Comparison of ENCODE assay signal across 5 fruit fly cellular contexts in the genomic region with DNA sequence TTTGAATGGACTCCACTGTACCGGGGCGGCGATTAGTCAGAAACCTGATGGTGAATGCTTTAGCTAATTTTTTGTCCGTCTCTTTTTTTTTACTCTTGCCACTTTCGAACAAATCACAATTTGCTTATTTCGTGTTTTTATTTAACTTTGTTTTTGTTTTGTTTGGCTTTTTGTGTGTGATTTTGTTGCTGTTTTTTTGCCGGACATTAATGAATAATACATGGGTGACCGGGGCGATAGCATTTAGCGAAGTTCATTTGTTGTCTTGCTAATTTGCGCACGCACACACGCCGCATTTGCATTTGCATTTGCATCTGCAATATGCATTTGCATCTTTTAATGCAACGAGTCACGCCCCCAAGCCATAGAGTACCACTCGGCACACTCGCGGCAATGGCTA.
A peak's percentile ranks its signal among the peaks of the same experiment; 100 is the strongest.
TF ChIP-seq lines count a peak whose summit lies in the region.

No protein-coding gene starts in this region.

- no peak for TF ChIP-seq CTCF in whole organism, embryonic (GFP tag; optimal IDR thresholded peaks at IDR 0.05; lab: Kevin White, UChicago)

TF ChIP-seq in whole organism, adult, 20 proteins besides CTCF, POLR2A, EP300 and RAD21:
- TF ChIP-seq kay (GFP tag; lab: Kevin White, UChicago; ENCODE audit: borderline replicate concordance) (no peak), tj (GFP tag; optimal IDR thresholded peaks at IDR 0.05; lab: Kevin White, UChicago) (peak; percentile 17)

TF ChIP-seq in whole organism, embryonic, 481 proteins besides CTCF, POLR2A, EP300 and RAD21 (continues in another document):
- TF ChIP-seq sens (GFP tag; lab: Kevin White, UChicago) (peak; percentile 19), CG13123 (GFP tag; optimal IDR thresholded peaks at IDR 0.05; lab: Kevin White, UChicago) (no peak), CG6654 (GFP tag; optimal IDR thresholded peaks at IDR 0.05; lab: Kevin White, UChicago) (no peak), CG15269 (tag; optimal IDR thresholded peaks at IDR 0.05; lab: Kevin White, UChicago) (no peak), CG1529 (GFP tag; optimal IDR thresholded peaks at IDR 0.05; lab: Kevin White, UChicago) (no peak), vvl (GFP tag; IDR thresholded peaks at IDR 0.05; lab: Robert Waterston, UW) (peak; percentile 55; the same call in 1 of the 2 replicates), CG5953 (GFP tag; IDR thresholded peaks at IDR 0.05; lab: Robert Waterston, UW) (no peak), CG14667 (GFP tag; IDR thresholded peaks at IDR 0.05; lab: Robert Waterston, UW) (no peak), Chrac-16 (GFP tag; optimal IDR thresholded peaks at IDR 0.05; lab: Kevin White, UChicago) (no peak), CG3838 (GFP tag; optimal IDR thresholded peaks at IDR 0.05; lab: Kevin White, UChicago) (no peak), ranshi (GFP tag; IDR thresholded peaks at IDR 0.05; lab: Robert Waterston, UW) (no peak), CG7963 (GFP tag; IDR thresholded peaks at IDR 0.05; lab: Robert Waterston, UW; ENCODE audit: partially characterized antibody) (no peak), inv (GFP tag; IDR thresholded peaks at IDR 0.05; lab: Robert Waterston, UW; ENCODE audit: partially characterized antibody) (no peak), CG18262 (tag; optimal IDR thresholded peaks at IDR 0.05; lab: Kevin White, UChicago) (no peak), CG8290 (GFP tag; optimal IDR thresholded peaks at IDR 0.05; lab: Kevin White, UChicago) (no peak), CG8290 (tag; optimal IDR thresholded peaks at IDR 0.05; lab: Kevin White, UChicago) (no peak), BtbVII (GFP tag; optimal IDR thresholded peaks at IDR 0.05; lab: Kevin White, UChicago) (no peak), CG16813 (GFP tag; IDR thresholded peaks at IDR 0.05; lab: Robert Waterston, UW; ENCODE audit: partially characterized antibody) (no peak), C15 (GFP tag; IDR thresholded peaks at IDR 0.05; lab: Robert Waterston, UW) (no peak), CG14014 (GFP tag; IDR thresholded peaks at IDR 0.05; lab: Robert Waterston, UW) (no peak), Ets65A (GFP tag; lab: Kevin White, UChicago) (peak; percentile 60)

TF ChIP-seq in whole organism, prepupa, 60 proteins besides CTCF, POLR2A, EP300 and RAD21:
- 0 out of 3 replicates have a peak, but pooled peaks have one; percentile 28 for TF ChIP-seq CG8119 (GFP tag; IDR thresholded peaks at IDR 0.05; lab: Robert Waterston, UW)
- TF ChIP-seq CG31627 (GFP tag; optimal IDR thresholded peaks at IDR 0.05; lab: Kevin White, UChicago), result no peak
- TF ChIP-seq Blimp-1 (GFP tag; optimal IDR thresholded peaks at IDR 0.05; lab: Kevin White, UChicago), result no peak
- TF ChIP-seq CG1621 (tag; optimal IDR thresholded peaks at IDR 0.05; lab: Kevin White, UChicago), result no peak
- no peak for TF ChIP-seq CG6808 (GFP tag; optimal IDR thresholded peaks at IDR 0.05; lab: Kevin White, UChicago)
- no peak for TF ChIP-seq Smox (GFP tag; optimal IDR thresholded peaks at IDR 0.05; lab: Kevin White, UChicago)
- no peak for TF ChIP-seq CG34406 (GFP tag; optimal IDR thresholded peaks at IDR 0.05; lab: Kevin White, UChicago)

TF ChIP-seq in whole organism, pupa, 21 proteins besides CTCF, POLR2A, EP300 and RAD21:
- no peak for TF ChIP-seq gl (tag; optimal IDR thresholded peaks at IDR 0.05; lab: Kevin White, UChicago)
- no peak for TF ChIP-seq CG32121 (GFP tag; IDR thresholded peaks at IDR 0.05; lab: Robert Waterston, UW)
- 0 out of 2 replicates have a peak, but pooled peaks have one; percentile 27 for TF ChIP-seq Ets98B (GFP tag; IDR thresholded peaks at IDR 0.05; lab: Robert Waterston, UW)
- no peak for TF ChIP-seq CG8301 (tag; optimal IDR thresholded peaks at IDR 0.05; lab: Kevin White, UChicago)
- no peak for TF ChIP-seq CG14655 (GFP tag; optimal IDR thresholded peaks at IDR 0.05; lab: Kevin White, UChicago)
- TF ChIP-seq CG15710 (tag; optimal IDR thresholded peaks at IDR 0.05; lab: Kevin White, UChicago), result no peak
- TF ChIP-seq CG12605 (GFP tag; IDR thresholded peaks at IDR 0.05; lab: Robert Waterston, UW), result no peak; the same call in 1 of the 2 replicates
- TF ChIP-seq CG9948 (tag; optimal IDR thresholded peaks at IDR 0.05; lab: Kevin White, UChicago), result no peak
- TF ChIP-seq fd96Ca (GFP tag; IDR thresholded peaks at IDR 0.05; lab: Robert Waterston, UW), result no peak

TF ChIP-seq in whole organism, wandering third instar larva, 38 proteins besides CTCF, POLR2A, EP300 and RAD21:
- no peak for TF ChIP-seq Rel (GFP tag; optimal IDR thresholded peaks at IDR 0.05; lab: Kevin White, UChicago)
- peak; percentile 57 for TF ChIP-seq Rel (tag; optimal IDR thresholded peaks at IDR 0.05; lab: Kevin White, UChicago)
- TF ChIP-seq sv (GFP tag; optimal IDR thresholded peaks at IDR 0.05; lab: Kevin White, UChicago), result no peak
- TF ChIP-seq dmrt93B (GFP tag; optimal IDR thresholded peaks at IDR 0.05; lab: Kevin White, UChicago), result no peak
- no peak for TF ChIP-seq Sp1 (GFP tag; optimal IDR thresholded peaks at IDR 0.05; lab: Kevin White, UChicago)
